Fruit fly (Drosophila melanogaster) whole organism, wandering third instar larva: ENCODE results near the gene nur.

Experiments
- CG32264 ChIP-seq: fragments of 200-800 bp; sonication (Bioruptor generic); optimal IDR thresholded peaks from 2 replicates; lab custom pipeline; 2016; ENCODE audit warnings: missing biosample characterization, missing genetic modification characterization
- Dif ChIP-seq: fragments of 200-275, 200-300 bp; sonication (Bioruptor generic); optimal IDR thresholded peaks from 2 replicates; lab custom pipeline; 2018; ENCODE audit warnings: missing biosample characterization, missing genetic modification characterization; ENCODE audit not compliant: partially characterized antibody
- OdsH ChIP-seq: fragments of 200-800 bp; sonication (Bioruptor generic); optimal IDR thresholded peaks from 2 replicates; lab custom pipeline; 2016; ENCODE audit warnings: missing biosample characterization, mild to moderate bottlenecking, missing genetic modification characterization
- Sp1 ChIP-seq: fragments of 200-800 bp; sonication (Bioruptor generic); optimal IDR thresholded peaks from 3 replicates; lab custom pipeline; 2019; ENCODE audit warnings: missing biosample characterization, mild to moderate bottlenecking, missing genetic modification characterization, moderate library complexity
- dmrt93B ChIP-seq: fragments of 200-800 bp; sonication (Bioruptor generic); optimal IDR thresholded peaks from 2 replicates; lab custom pipeline; 2018; ENCODE audit warnings: missing biosample characterization, mild to moderate bottlenecking, missing genetic modification characterization
- pan ChIP-seq: fragments of >200 bp; optimal IDR thresholded peaks from 2 replicates; lab custom pipeline; 2017
- psq ChIP-seq: fragments of 200-800 bp; sonication (Bioruptor generic); optimal IDR thresholded peaks from 3 replicates; lab custom pipeline; 2017; ENCODE audit warnings: missing biosample characterization, mild to moderate bottlenecking, missing genetic modification characterization, moderate library complexity
- sage ChIP-seq: fragments of 200-800 bp; sonication (Bioruptor generic); optimal IDR thresholded peaks from 2 replicates; lab custom pipeline; 2016; ENCODE audit warnings: missing biosample characterization, mild to moderate bottlenecking, missing genetic modification characterization
- sv ChIP-seq: fragments of 200-800 bp; sonication (Bioruptor generic); optimal IDR thresholded peaks from 3 replicates; lab custom pipeline; 2016; ENCODE audit warnings: missing biosample characterization, missing genetic modification characterization
- tai ChIP-seq: sonication (Bioruptor generic); optimal IDR thresholded peaks from 2 replicates; lab custom pipeline; 2016; ENCODE audit warnings: missing biosample characterization, missing genetic modification characterization
- usp ChIP-seq: fragments of >200 bp; optimal IDR thresholded peaks from 2 replicates; lab custom pipeline; 2017; ENCODE audit warnings: missing biosample characterization, missing genetic modification characterization
- woc ChIP-seq: sonication (Bioruptor generic); optimal IDR thresholded peaks from 2 replicates; lab custom pipeline; 2016; ENCODE audit warnings: missing biosample characterization, mild to moderate bottlenecking, missing genetic modification characterization

DNA sequence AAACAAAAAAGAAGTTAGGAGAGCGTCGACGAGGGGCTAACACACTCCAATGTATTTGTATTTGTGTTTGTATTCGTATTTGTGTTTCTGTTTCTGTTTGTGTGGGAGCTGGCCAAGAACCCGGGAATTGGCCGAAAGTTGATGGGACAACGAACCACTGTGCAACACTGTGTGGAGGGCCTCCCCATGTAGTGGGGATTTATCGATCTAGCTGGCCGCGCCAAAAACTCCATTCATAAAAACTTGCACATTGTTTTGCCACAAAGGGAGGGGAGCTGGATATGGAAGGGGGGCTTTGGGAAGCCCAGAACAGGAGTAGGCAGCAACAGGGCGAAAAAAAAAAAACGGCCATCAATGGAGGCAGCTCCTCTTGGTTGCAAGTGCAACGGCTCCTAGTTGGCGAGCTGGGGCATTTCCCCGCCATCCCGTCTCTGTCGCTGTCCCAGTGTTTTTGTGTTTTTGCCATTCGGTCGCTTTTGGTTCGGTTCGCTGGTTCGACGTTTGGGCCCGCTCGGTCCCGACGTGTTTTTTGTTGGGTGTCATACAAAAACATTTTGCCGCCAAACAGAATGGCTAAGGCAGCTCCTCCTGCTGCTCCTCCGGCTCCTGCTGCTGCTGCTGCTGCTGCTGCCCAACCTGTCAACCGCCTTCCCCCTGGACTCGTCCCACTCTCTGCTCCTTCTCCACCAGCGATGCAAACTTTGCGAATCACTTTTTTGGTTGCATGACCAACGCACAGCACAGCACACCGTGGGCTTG, 41.2 kb downstream of the nur start:
- TF ChIP-seq sv (GFP tag; lab: Kevin White, UChicago) (no peak), pan (lab: Kevin White, UChicago) (no peak), woc (peak; percentile 20), psq (GFP tag; lab: Kevin White, UChicago) (peak; percentile 59), Sp1 (GFP tag; lab: Kevin White, UChicago) (no peak), Dif (no peak), usp (GFP tag; lab: Kevin White, UChicago) (no peak), dmrt93B (GFP tag; lab: Kevin White, UChicago) (no peak), CG32264 (GFP tag; lab: Kevin White, UChicago) (no peak), OdsH (no peak), tai (GFP tag; lab: Kevin White, UChicago) (no peak), sage (GFP tag; lab: Kevin White, UChicago) (no peak)
